Fruit fly (Drosophila melanogaster): ENCODE results near the gene mei-41.
A peak's percentile ranks its signal among the peaks of the same experiment; 100 is the strongest.

mei-41 gene

dm6 chrX:16391397-16391796, at the start of gene mei-41, which contains the start of gene TH1 (continued):
- TF ChIP-seq Rx (GFP tag; IDR thresholded peaks at IDR 0.05) (peak; percentile 93), CG8359 (GFP tag; optimal IDR thresholded peaks at IDR 0.05; ENCODE audit: borderline replicate concordance) (peak; percentile 55), CG11696 (GFP tag; IDR thresholded peaks at IDR 0.05) (peak; percentile 84), Sin3A (optimal IDR thresholded peaks at IDR 0.05) (peak; percentile 64), mld (GFP tag; IDR thresholded peaks at IDR 0.05; ENCODE audit: partially characterized antibody) (no peak), amos (GFP tag; IDR thresholded peaks at IDR 0.05; ENCODE audit: partially characterized antibody) (peak; percentile 42), CG10431 (GFP tag; optimal IDR thresholded peaks at IDR 0.05) (peak; percentile 51), CTCF (GFP tag; optimal IDR thresholded peaks at IDR 0.05) (peak; percentile 6), Rfx (GFP tag; IDR thresholded peaks at IDR 0.05) (peak; percentile 97), ara (GFP tag; IDR thresholded peaks at IDR 0.05) (peak; percentile 93), sob (GFP tag; IDR thresholded peaks at IDR 0.05) (peak; percentile 97), CG10462 (GFP tag; optimal IDR thresholded peaks at IDR 0.05) (peak; percentile 61), Bteb2 (GFP tag; optimal IDR thresholded peaks at IDR 0.05) (peak; percentile 12), z (GFP tag; IDR thresholded peaks at IDR 0.05) (no peak), Vsx1 (GFP tag; optimal IDR thresholded peaks at IDR 0.05) (no peak), CG13894 (tag; optimal IDR thresholded peaks at IDR 0.05) (no peak), CG3847 (GFP tag; IDR thresholded peaks at IDR 0.05) (peak; percentile 96), CG2120 (GFP tag; optimal IDR thresholded peaks at IDR 0.05) (peak; percentile 80), sd (tag; optimal IDR thresholded peaks at IDR 0.05) (no peak), CG34224 (GFP tag; IDR thresholded peaks at IDR 0.05; ENCODE audit: partially characterized antibody) (no peak), CG42726 (GFP tag; IDR thresholded peaks at IDR 0.05; ENCODE audit: partially characterized antibody) (no peak), Doc2 (GFP tag; IDR thresholded peaks at IDR 0.05) (peak; percentile 79; the same call in 1 of the 2 replicates), CG7839 (tag; optimal IDR thresholded peaks at IDR 0.05) (peak; percentile 96), CG17361 (GFP tag; IDR thresholded peaks at IDR 0.05) (no peak; the same call in 2 of the 3 replicates), D19A (tag; optimal IDR thresholded peaks at IDR 0.05) (no peak), BEAF-32 (GFP tag; optimal IDR thresholded peaks at IDR 0.05) (peak; percentile 63), CG10565 (GFP tag; optimal IDR thresholded peaks at IDR 0.05) (no peak), dmrt11E (tag; optimal IDR thresholded peaks at IDR 0.05) (peak; percentile 95), BtbVII (GFP tag; optimal IDR thresholded peaks at IDR 0.05) (no peak), bbx (GFP tag; IDR thresholded peaks at IDR 0.05; ENCODE audit: partially characterized antibody) (0 out of 2 replicates have a peak, but pooled peaks have one; percentile 12), CG31388 (GFP tag; optimal IDR thresholded peaks at IDR 0.05) (peak; percentile 78), CG9609 (GFP tag; optimal IDR thresholded peaks at IDR 0.05) (peak; percentile 43), Gsc (GFP tag; IDR thresholded peaks at IDR 0.05) (no peak), CG13296 (GFP tag; optimal IDR thresholded peaks at IDR 0.05) (no peak), D19B (GFP tag; optimal IDR thresholded peaks at IDR 0.05) (no peak), Nf-YA (GFP tag; IDR thresholded peaks at IDR 0.05) (peak; percentile 92), CG9727 (GFP tag; optimal IDR thresholded peaks at IDR 0.05) (peak; percentile 91), Dp (GFP tag; optimal IDR thresholded peaks at IDR 0.05) (peak; percentile 52), ftz-f1 (GFP tag; optimal IDR thresholded peaks at IDR 0.05) (peak; percentile 55), CkIIα-i1 (GFP tag; IDR thresholded peaks at IDR 0.05) (peak; percentile 73), ttk (GFP tag; IDR thresholded peaks at IDR 0.05) (peak; percentile 96), CG12942 (GFP tag; optimal IDR thresholded peaks at IDR 0.05) (peak; percentile 82), odd (GFP tag; optimal IDR thresholded peaks at IDR 0.05) (no peak), tgo (GFP tag; IDR thresholded peaks at IDR 0.05) (peak; percentile 95), CG13775 (GFP tag; optimal IDR thresholded peaks at IDR 0.05) (peak; percentile 90), Scr (GFP tag; IDR thresholded peaks at IDR 0.05; ENCODE audit: partially characterized antibody) (peak; percentile 58), CG18599 (GFP tag; optimal IDR thresholded peaks at IDR 0.05) (peak; percentile 83), pan (optimal IDR thresholded peaks at IDR 0.05) (no peak), pan (GFP tag; optimal IDR thresholded peaks at IDR 0.05 in 1 of 2, IDR thresholded peaks at IDR 0.05 in 1 of 2) (peak in 1 of 2 experiments; percentile 96), salm (tag; optimal IDR thresholded peaks at IDR 0.05) (peak; percentile 73), Dll (GFP tag; IDR thresholded peaks at IDR 0.05; ENCODE audit: partially characterized antibody) (peak; percentile 58; the same call in 3 of the 4 replicates)

Measured in whole organism, embryonic.